Fruit fly (Drosophila melanogaster) whole organism, prepupa: ENCODE results near the gene UbcE2M.
A peak's percentile ranks its signal among the peaks of the same experiment; 100 is the strongest.

Source experiments
- Blimp-1 ChIP-seq: fragments of 200-800 bp; sonication (Bioruptor generic); optimal IDR thresholded peaks from 3 replicates; lab custom pipeline; 2017; ENCODE audit warnings: missing biosample characterization, missing genetic modification characterization, mild to moderate bottlenecking, moderate library complexity, missing genetic modification reagents
- CG10631 ChIP-seq: fragments of 200-800 bp; sonication (Bioruptor generic); optimal IDR thresholded peaks from 2 replicates; lab custom pipeline; 2016; ENCODE audit warnings: missing biosample characterization, missing genetic modification characterization
- CG11294 ChIP-seq: fragments of 200-800 bp; sonication (Bioruptor generic); IDR thresholded peaks from 2 replicates; pipeline ENCODE4 v1.3.6; 2022; ENCODE audit warnings: missing biosample characterization, missing genetic modification characterization
- CG11762 ChIP-seq: fragments of 200-800 bp; sonication (Bioruptor generic); optimal IDR thresholded peaks from 3 replicates; lab custom pipeline; 2016; ENCODE audit warnings: missing biosample characterization, missing genetic modification characterization; ENCODE audit not compliant: insufficient read depth
- CG11902 ChIP-seq: fragments of 200-800 bp; sonication (Bioruptor generic); optimal IDR thresholded peaks from 3 replicates; lab custom pipeline; 2016; ENCODE audit warnings: missing biosample characterization, missing genetic modification characterization
- CG15336 ChIP-seq: fragments of 200-800 bp; sonication (Bioruptor generic); IDR thresholded peaks from 2 replicates; pipeline ENCODE4 v1.3.6; 2022; ENCODE audit warnings: missing biosample characterization, missing genetic modification characterization
- CG1621 ChIP-seq: fragments of 200-800 bp; sonication (Bioruptor generic); optimal IDR thresholded peaks from 3 replicates; lab custom pipeline; 2018; ENCODE audit warnings: missing biosample characterization, mild to moderate bottlenecking, missing genetic modification characterization
- CG16779 ChIP-seq: fragments of 200-800 bp; sonication (Bioruptor generic); optimal IDR thresholded peaks from 3 replicates; lab custom pipeline; 2017; ENCODE audit warnings: missing biosample characterization, mild to moderate bottlenecking, missing genetic modification characterization
- CG3032 ChIP-seq: fragments of 200-800 bp; optimal IDR thresholded peaks from 2 replicates; lab custom pipeline; 2019; ENCODE audit warnings: missing biosample characterization, mild to moderate bottlenecking, missing genetic modification characterization, moderate library complexity
- CG31627 ChIP-seq: fragments of 200-800 bp; sonication (Bioruptor generic); optimal IDR thresholded peaks from 3 replicates; lab custom pipeline; 2016; ENCODE audit warnings: missing biosample characterization, missing genetic modification characterization
- CG32006 ChIP-seq: fragments of 200-800 bp; sonication (Bioruptor generic); optimal IDR thresholded peaks from 3 replicates; lab custom pipeline; 2017; ENCODE audit warnings: missing biosample characterization, mild to moderate bottlenecking, missing genetic modification characterization
- CG34406 ChIP-seq: fragments of 200-800 bp; sonication (Bioruptor generic); optimal IDR thresholded peaks from 3 replicates; lab custom pipeline; 2016; ENCODE audit warnings: missing biosample characterization, missing genetic modification characterization
- CG3919 ChIP-seq: fragments of 200-800 bp; sonication (Bioruptor generic); optimal IDR thresholded peaks from 3 replicates; lab custom pipeline; 2016; ENCODE audit warnings: missing biosample characterization, missing genetic modification characterization
- CG4318 ChIP-seq: fragments of 200-800 bp; sonication (Bioruptor generic); optimal IDR thresholded peaks from 3 replicates; lab custom pipeline; 2017; ENCODE audit warnings: missing biosample characterization, mild to moderate bottlenecking, missing genetic modification characterization
- CG6163 ChIP-seq: fragments of 200-800 bp; sonication (Bioruptor generic); IDR thresholded peaks from 3 replicates; pipeline ENCODE4 v1.3.6; 2022; ENCODE audit warnings: missing biosample characterization, missing genetic modification characterization
- CG6276 ChIP-seq: fragments of 200-800 bp; sonication (Bioruptor generic); optimal IDR thresholded peaks from 2 replicates; lab custom pipeline; 2017; ENCODE audit warnings: missing biosample characterization, mild to moderate bottlenecking, missing genetic modification characterization
- CG6792 ChIP-seq: fragments of 200-800 bp; sonication (Bioruptor generic); optimal IDR thresholded peaks from 3 replicates; lab custom pipeline; 2016; ENCODE audit warnings: missing biosample characterization, missing genetic modification characterization
- CG6808 ChIP-seq: fragments of 200-800 bp; sonication (Bioruptor generic); optimal IDR thresholded peaks from 3 replicates; lab custom pipeline; 2017; ENCODE audit warnings: missing biosample characterization, missing genetic modification characterization, mild to moderate bottlenecking, moderate library complexity, missing genetic modification reagents
- CG6854 ChIP-seq: fragments of 200-800 bp; sonication (Bioruptor generic); optimal IDR thresholded peaks from 2 replicates; lab custom pipeline; 2017; ENCODE audit warnings: missing biosample characterization, mild to moderate bottlenecking, missing genetic modification characterization
- CG7368 ChIP-seq: fragments of 200-800 bp; sonication (Bioruptor generic); optimal IDR thresholded peaks from 3 replicates; lab custom pipeline; 2016; ENCODE audit warnings: missing biosample characterization, missing genetic modification characterization
- CG8119 ChIP-seq: fragments of 200-800 bp; sonication (Bioruptor generic); IDR thresholded peaks from 3 replicates; pipeline ENCODE4 v1.3.6; 2022; ENCODE audit warnings: missing biosample characterization, missing genetic modification characterization
- CG8319 ChIP-seq: fragments of 200-800 bp; sonication (Bioruptor generic); optimal IDR thresholded peaks from 3 replicates; lab custom pipeline; 2016; ENCODE audit warnings: missing biosample characterization, missing genetic modification characterization
- CG8632 ChIP-seq: fragments of 200-800 bp; sonication (Bioruptor generic); optimal IDR thresholded peaks from 3 replicates; lab custom pipeline; 2016; ENCODE audit warnings: missing biosample characterization, missing genetic modification characterization
- CG9139 ChIP-seq: fragments of 200-800 bp; sonication (Bioruptor generic); optimal IDR thresholded peaks from 3 replicates; lab custom pipeline; 2017; ENCODE audit warnings: missing biosample characterization, mild to moderate bottlenecking, missing genetic modification characterization
- Eip78C ChIP-seq: fragments of 200-800 bp; sonication (Bioruptor generic); peaks from one replicate; lab custom pipeline; 2016; ENCODE audit warnings: missing biosample characterization, missing genetic modification characterization
- Eip93F ChIP-seq: fragments of 200-800 bp; sonication (Bioruptor generic); optimal IDR thresholded peaks from 2 replicates; lab custom pipeline; 2016; ENCODE audit warnings: missing biosample characterization, mild to moderate bottlenecking, missing genetic modification characterization
- Ets21C ChIP-seq: fragments of 200-800 bp; sonication (Bioruptor generic); optimal IDR thresholded peaks from 3 replicates; lab custom pipeline; 2016; ENCODE audit warnings: missing biosample characterization, missing genetic modification characterization
- Ets96B ChIP-seq: fragments of 200-800 bp; optimal IDR thresholded peaks from 2 replicates; lab custom pipeline; 2019; ENCODE audit warnings: missing biosample characterization, mild to moderate bottlenecking, missing genetic modification characterization, moderate library complexity
- Gug ChIP-seq: fragments of 200-800 bp; sonication (Bioruptor generic); IDR thresholded peaks from 2 replicates; pipeline ENCODE4 v1.3.6; 2022; ENCODE audit warnings: missing biosample characterization, missing genetic modification characterization
- Hr38 ChIP-seq: sonication (Bioruptor generic); optimal IDR thresholded peaks from 2 replicates; lab custom pipeline; 2016; ENCODE audit warnings: missing biosample characterization, missing genetic modification characterization
- Hr39 ChIP-seq: fragments of 200-800 bp; sonication (Bioruptor generic); optimal IDR thresholded peaks from 2 replicates; lab custom pipeline; 2016; ENCODE audit warnings: missing biosample characterization, missing genetic modification characterization
- Hr4 ChIP-seq: fragments of 200-800 bp; sonication (Bioruptor generic); optimal IDR thresholded peaks from 3 replicates; lab custom pipeline; 2016; ENCODE audit warnings: missing biosample characterization, missing genetic modification characterization
- Met ChIP-seq: fragments of 200-800 bp; sonication (Bioruptor generic); optimal IDR thresholded peaks from 3 replicates; lab custom pipeline; 2016; ENCODE audit warnings: missing biosample characterization, missing genetic modification characterization
- Smox ChIP-seq: fragments of 200-800 bp; sonication (Bioruptor generic); optimal IDR thresholded peaks from 3 replicates; lab custom pipeline; 2016; ENCODE audit warnings: missing biosample characterization, missing genetic modification characterization
- Sox102F ChIP-seq: fragments of 200-800 bp; sonication (Bioruptor generic); optimal IDR thresholded peaks from 2 replicates; lab custom pipeline; 2016; ENCODE audit warnings: missing biosample characterization, mild to moderate bottlenecking, missing genetic modification characterization
- Sox14 ChIP-seq: fragments of 200-800 bp; sonication (Bioruptor generic); optimal IDR thresholded peaks from 3 replicates; lab custom pipeline; 2016; ENCODE audit warnings: missing biosample characterization, missing genetic modification characterization
- achi ChIP-seq: fragments of 200-800 bp; sonication (Bioruptor generic); optimal IDR thresholded peaks from 3 replicates; lab custom pipeline; 2016; ENCODE audit warnings: missing biosample characterization, missing genetic modification characterization
- cyc ChIP-seq: fragments of 200-800 bp; sonication (Bioruptor generic); optimal IDR thresholded peaks from 3 replicates; lab custom pipeline; 2016; ENCODE audit warnings: missing biosample characterization, missing genetic modification characterization
- dac ChIP-seq: fragments of 200-800 bp; sonication (Bioruptor generic); optimal IDR thresholded peaks from 2 replicates; lab custom pipeline; 2017; ENCODE audit warnings: missing biosample characterization, mild to moderate bottlenecking, missing genetic modification characterization
- dsx ChIP-seq: fragments of 200-800 bp; optimal IDR thresholded peaks from 3 replicates; lab custom pipeline; 2019; ENCODE audit warnings: missing biosample characterization, mild to moderate bottlenecking, missing genetic modification characterization, moderate library complexity; ENCODE audit not compliant: poor library complexity, severe bottlenecking
- eg ChIP-seq: fragments of 200-800 bp; sonication (Bioruptor generic); IDR thresholded peaks from 3 replicates; pipeline ENCODE4 v1.3.6; 2022; ENCODE audit warnings: missing biosample characterization, missing genetic modification characterization
- esn ChIP-seq: fragments of 200-800 bp; sonication (Bioruptor generic); optimal IDR thresholded peaks from 2 replicates; lab custom pipeline; 2016; ENCODE audit warnings: missing biosample characterization, mild to moderate bottlenecking, missing genetic modification characterization, moderate library complexity
- fd59A ChIP-seq: fragments of 200-800 bp; sonication (Bioruptor generic); optimal IDR thresholded peaks from 2 replicates; lab custom pipeline; 2017; ENCODE audit warnings: missing biosample characterization, mild to moderate bottlenecking, missing genetic modification characterization, missing genetic modification reagents
- fd85E ChIP-seq: fragments of 200-800 bp; sonication (Bioruptor generic); optimal IDR thresholded peaks from 3 replicates; lab custom pipeline; 2016; ENCODE audit warnings: missing biosample characterization, missing genetic modification characterization
- fkh ChIP-seq: fragments of 200-800 bp; sonication (Bioruptor generic); optimal IDR thresholded peaks from 3 replicates; lab custom pipeline; 2017; ENCODE audit warnings: missing biosample characterization, mild to moderate bottlenecking, missing genetic modification characterization, moderate library complexity
- lz ChIP-seq: fragments of 200-800 bp; sonication (Bioruptor generic); optimal IDR thresholded peaks from 3 replicates; lab custom pipeline; 2016; ENCODE audit warnings: missing biosample characterization, missing genetic modification characterization
- net ChIP-seq: fragments of 200-800 bp; sonication (Bioruptor generic); optimal IDR thresholded peaks from 3 replicates; lab custom pipeline; 2016; ENCODE audit warnings: missing biosample characterization, missing genetic modification characterization
- pdm3 ChIP-seq: fragments of 200-800 bp; sonication (Bioruptor generic); optimal IDR thresholded peaks from 3 replicates; lab custom pipeline; 2016; ENCODE audit warnings: missing biosample characterization, missing genetic modification characterization
- salr ChIP-seq, 2 experiments: fragments of 200-800 bp; sonication (Bioruptor generic); optimal IDR thresholded peaks; 3 replicates each; lab custom pipeline; 2016 to 2018; ENCODE audit warnings: missing biosample characterization in 2 of 2, missing genetic modification characterization in 2 of 2, mild to moderate bottlenecking in 1 of 2
- spab ChIP-seq: fragments of 200-800 bp; sonication (Bioruptor generic); optimal IDR thresholded peaks from 2 replicates; lab custom pipeline; 2017; ENCODE audit warnings: missing biosample characterization, mild to moderate bottlenecking, missing genetic modification characterization, missing genetic modification reagents
- topi ChIP-seq: fragments of 200-800 bp; sonication (Bioruptor generic); optimal IDR thresholded peaks from 3 replicates; lab custom pipeline; 2016; ENCODE audit warnings: missing biosample characterization, missing genetic modification characterization
- vri ChIP-seq: fragments of 200-800 bp; sonication (Bioruptor generic); optimal IDR thresholded peaks from 3 replicates; lab custom pipeline; 2016; ENCODE audit warnings: missing biosample characterization, mild to moderate bottlenecking, missing genetic modification characterization

Gene UbcE2M

dm6 chr3L:8197779-8198279 is at the start of gene UbcE2M, which contains the start of gene Dhps:
Gene UbcE2M, minus strand, starts transcription at chr3L:8197987.
Gene Dhps, plus strand, starts transcription at chr3L:8198207.
- TF ChIP-seq Blimp-1 (GFP tag; lab: Kevin White, UChicago), result peak; percentile 58
- TF ChIP-seq Sox102F (GFP tag; lab: Kevin White, UChicago), result no peak
- TF ChIP-seq CG8119 (GFP tag; lab: Robert Waterston, UW), result no peak
- TF ChIP-seq CG15336 (GFP tag; lab: Robert Waterston, UW), result peak; percentile 55
- TF ChIP-seq CG16779 (tag; lab: Kevin White, UChicago), result no peak
- TF ChIP-seq fd85E (GFP tag; lab: Kevin White, UChicago), result no peak
- TF ChIP-seq CG1621, result no peak
- peak; percentile 89 for TF ChIP-seq CG10631 (GFP tag; lab: Kevin White, UChicago)
- peak; percentile 29 for TF ChIP-seq Hr39 (GFP tag; lab: Kevin White, UChicago)
- TF ChIP-seq dac (GFP tag; lab: Kevin White, UChicago), result no peak
- TF ChIP-seq CG9139 (GFP tag; lab: Kevin White, UChicago), result no peak
- no peak for TF ChIP-seq Hr38 (GFP tag; lab: Kevin White, UChicago)
- TF ChIP-seq Met (GFP tag; lab: Kevin White, UChicago), result no peak
- TF ChIP-seq net (GFP tag; lab: Kevin White, UChicago), result no peak
- no peak for TF ChIP-seq CG8319 (GFP tag; lab: Kevin White, UChicago)
- TF ChIP-seq CG6792 (GFP tag; lab: Kevin White, UChicago), result peak; percentile 41
- TF ChIP-seq CG8632, result peak; percentile 52
- no peak for TF ChIP-seq CG34406 (GFP tag; lab: Kevin White, UChicago)
- peak; percentile 63 for TF ChIP-seq esn (GFP tag; lab: Kevin White, UChicago)
- peak; percentile 73 for TF ChIP-seq lz (GFP tag; lab: Kevin White, UChicago)
- TF ChIP-seq CG3032 (tag; lab: Kevin White, UChicago), result peak; percentile 69
- TF ChIP-seq Smox (GFP tag; lab: Kevin White, UChicago), result no peak
- TF ChIP-seq CG6808, result no peak
- no peak for TF ChIP-seq Eip78C (GFP tag; lab: Kevin White, UChicago)
- no peak for TF ChIP-seq fd59A (GFP tag; lab: Kevin White, UChicago)
- peak; percentile 10 for TF ChIP-seq Eip93F (GFP tag; lab: Kevin White, UChicago)
- peak; percentile 34 for TF ChIP-seq CG11762 (GFP tag; lab: Kevin White, UChicago)
- no peak for TF ChIP-seq pdm3
- peak; percentile 28 for TF ChIP-seq CG32006 (GFP tag; lab: Kevin White, UChicago)
- no peak for TF ChIP-seq CG6854 (GFP tag; lab: Kevin White, UChicago)
- peak; percentile 62; the same call in 1 of the 3 replicates for TF ChIP-seq CG6163 (GFP tag; lab: Robert Waterston, UW)
- TF ChIP-seq Ets96B (tag; lab: Kevin White, UChicago), result peak; percentile 65
- TF ChIP-seq spab, result no peak
- TF ChIP-seq vri (GFP tag; lab: Kevin White, UChicago), result no peak
- TF ChIP-seq CG11902, result peak; percentile 60
- TF ChIP-seq CG11294 (GFP tag; lab: Robert Waterston, UW), result peak; percentile 11; the same call in 1 of the 2 replicates
- no peak for TF ChIP-seq CG6276 (GFP tag; lab: Kevin White, UChicago)
- TF ChIP-seq cyc, result peak; percentile 69
- peak; percentile 23 for TF ChIP-seq Sox14
- peak; percentile 20 for TF ChIP-seq achi
- TF ChIP-seq CG31627, result peak; percentile 74
- TF ChIP-seq CG3919, result no peak
- TF ChIP-seq topi (GFP tag; lab: Kevin White, UChicago), result no peak
- no peak; the same call in none of the 2 replicates for TF ChIP-seq Gug (GFP tag; lab: Robert Waterston, UW)
- TF ChIP-seq CG7368 (GFP tag; lab: Kevin White, UChicago), result no peak
- no peak for TF ChIP-seq CG4318 (GFP tag; lab: Kevin White, UChicago)
- peak; percentile 72; the same call in 2 of the 3 replicates for TF ChIP-seq eg (GFP tag; lab: Robert Waterston, UW)
- TF ChIP-seq salr (GFP tag; optimal IDR thresholded peaks at IDR 0.05; lab: Kevin White, UChicago), result peak in 1 of 2 experiments; percentile 6
- no peak for TF ChIP-seq Hr4
- TF ChIP-seq dsx (GFP tag; lab: Kevin White, UChicago), result no peak
- TF ChIP-seq Ets21C (GFP tag; lab: Kevin White, UChicago), result no peak
- no peak for TF ChIP-seq fkh (GFP tag; lab: Kevin White, UChicago)
